Fruit fly (Drosophila melanogaster): ENCODE results near the gene CG13599.

CG13599 gene

DNA sequence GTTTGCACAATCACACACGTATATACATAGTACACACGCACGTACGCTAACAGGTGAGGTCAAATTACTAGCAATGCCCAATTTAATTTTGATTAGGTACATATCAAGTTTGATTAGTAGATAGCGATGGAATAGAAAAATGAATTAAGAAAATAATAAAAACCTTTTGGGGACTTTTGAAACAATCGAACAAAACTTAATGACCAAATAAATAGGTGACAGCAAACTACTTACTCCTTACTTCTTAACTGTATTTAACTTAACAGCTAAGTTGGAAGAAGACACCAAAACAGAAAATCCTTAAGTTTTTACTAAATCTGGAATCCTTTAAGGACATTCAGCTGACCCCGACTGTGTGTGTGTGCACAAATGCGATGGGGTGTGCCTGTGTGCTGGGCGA lies 29.4 kb upstream of the CG13599 start:
- TF ChIP-seq Drgx (GFP tag; IDR thresholded peaks at IDR 0.05) (0 out of 2 replicates have a peak, but pooled peaks have one; percentile 12), CG4360 (GFP tag; IDR thresholded peaks at IDR 0.05) (no peak)

DNA sequence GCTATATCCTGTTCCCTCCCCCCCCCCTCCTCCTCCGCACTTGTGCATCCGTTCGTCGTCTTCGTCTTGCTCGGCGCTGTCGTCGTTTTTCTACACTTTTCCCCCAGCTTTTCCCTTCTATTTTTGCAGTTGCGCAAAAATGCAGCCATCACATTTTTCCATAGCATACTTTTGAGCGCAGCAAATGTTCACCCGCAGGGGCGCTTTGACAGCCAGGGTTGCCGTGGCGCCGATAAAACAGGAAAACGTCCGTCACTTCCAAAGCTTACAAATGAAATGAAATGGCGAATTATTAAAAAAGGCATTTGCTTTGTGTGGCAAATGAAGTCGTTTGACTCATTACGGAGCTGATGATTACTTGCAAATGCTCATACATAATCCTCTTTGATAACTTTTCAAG lies 28.9 kb upstream of the CG13599 start:
- 0 out of 2 replicates have a peak, but pooled peaks have one; percentile 16 for TF ChIP-seq vvl (GFP tag; IDR thresholded peaks at IDR 0.05)
- no peak for TF ChIP-seq zfh1 (GFP tag; IDR thresholded peaks at IDR 0.05)
- no peak for TF ChIP-seq Myb (GFP tag; optimal IDR thresholded peaks at IDR 0.05)
- no peak for TF ChIP-seq CG9876 (GFP tag; optimal IDR thresholded peaks at IDR 0.05)
- no peak for TF ChIP-seq Atf-2 (GFP tag; optimal IDR thresholded peaks at IDR 0.05)
- no peak for TF ChIP-seq Bteb2 (GFP tag; optimal IDR thresholded peaks at IDR 0.05)
- no peak for TF ChIP-seq tgo (GFP tag; IDR thresholded peaks at IDR 0.05)
- no peak for TF ChIP-seq HLH54F (GFP tag; optimal IDR thresholded peaks at IDR 0.05)
- TF ChIP-seq CG1792 (GFP tag; optimal IDR thresholded peaks at IDR 0.05), result no peak
- peak; percentile 91 for TF ChIP-seq CG2116 (GFP tag; optimal IDR thresholded peaks at IDR 0.05)
- no peak for TF ChIP-seq shn (GFP tag; optimal IDR thresholded peaks at IDR 0.05)
- TF ChIP-seq CG9437 (GFP tag; optimal IDR thresholded peaks at IDR 0.05), result no peak
- no peak for TF ChIP-seq CG7786 (GFP tag; optimal IDR thresholded peaks at IDR 0.05)
- no peak for TF ChIP-seq z (GFP tag; IDR thresholded peaks at IDR 0.05)
- TF ChIP-seq CG14050 (GFP tag; IDR thresholded peaks at IDR 0.05), result no peak
- TF ChIP-seq Lpt (GFP tag; optimal IDR thresholded peaks at IDR 0.05), result no peak
- TF ChIP-seq stwl (tag; optimal IDR thresholded peaks at IDR 0.05), result peak; percentile 81
- TF ChIP-seq dmrt99B (tag; optimal IDR thresholded peaks at IDR 0.05), result no peak
- peak; percentile 34 for TF ChIP-seq Med (GFP tag)
- TF ChIP-seq CTCF (GFP tag; optimal IDR thresholded peaks at IDR 0.05), result peak; percentile 60

DNA sequence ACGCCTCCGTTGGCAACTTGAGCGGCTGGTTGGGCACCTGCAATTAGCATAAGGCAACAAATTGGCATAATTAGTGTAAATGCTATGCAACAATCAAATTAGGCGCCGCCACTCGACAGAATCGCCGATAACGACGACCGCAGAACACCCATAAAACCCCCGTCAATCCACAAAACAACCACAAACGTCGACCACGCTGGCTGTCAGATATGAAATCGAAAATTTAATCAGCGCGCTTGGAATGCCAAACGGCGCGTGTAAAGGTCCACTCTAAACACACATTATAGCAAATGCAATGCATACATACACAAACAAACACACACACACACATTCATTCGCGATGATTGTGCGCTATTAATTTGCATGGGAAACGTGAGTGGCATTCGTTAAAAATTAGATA lies 28.0 kb upstream of the CG13599 start:
- TF ChIP-seq Hr39 (optimal IDR thresholded peaks at IDR 0.05) (no peak), CG12769 (tag; optimal IDR thresholded peaks at IDR 0.05) (no peak), chinmo (GFP tag; IDR thresholded peaks at IDR 0.05; ENCODE audit: partially characterized antibody) (0 out of 4 replicates have a peak, but pooled peaks have one; percentile 68), CG7556 (GFP tag; optimal IDR thresholded peaks at IDR 0.05) (no peak), CG9437 (GFP tag; optimal IDR thresholded peaks at IDR 0.05) (no peak)

DNA sequence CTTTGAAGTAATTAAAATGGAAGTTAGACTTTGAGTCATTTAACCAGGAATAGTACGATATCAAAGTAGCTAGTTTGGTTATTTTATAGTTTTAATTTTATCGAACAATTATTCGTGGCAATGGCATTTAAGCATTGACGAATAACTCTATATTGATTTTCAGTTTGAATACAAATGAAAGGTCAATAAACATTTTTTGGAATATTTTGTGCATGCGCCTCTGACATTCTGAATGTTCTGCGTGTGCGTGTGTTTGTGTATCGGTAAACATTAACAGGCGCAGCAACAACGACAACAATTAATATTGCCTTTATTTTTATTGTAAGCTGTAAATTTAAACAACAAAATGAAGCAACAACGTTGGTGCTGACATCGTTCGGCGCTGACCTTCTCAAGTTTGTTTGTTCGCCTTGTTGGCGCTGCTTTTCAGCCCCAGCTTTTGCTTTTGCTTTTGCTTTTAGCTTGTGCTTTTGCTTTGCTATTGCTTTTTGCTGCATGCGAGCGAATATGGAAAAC lies 22.0 kb upstream of the CG13599 start:
- TF ChIP-seq bowl (GFP tag; IDR thresholded peaks at IDR 0.05) (no peak), CG6813 (GFP tag; optimal IDR thresholded peaks at IDR 0.05) (peak; percentile 67), luna (GFP tag; optimal IDR thresholded peaks at IDR 0.05) (no peak), zen (tag; optimal IDR thresholded peaks at IDR 0.05) (no peak), en (GFP tag; optimal IDR thresholded peaks at IDR 0.05) (no peak), crol (GFP tag; IDR thresholded peaks at IDR 0.05) (no peak), fd64A (GFP tag; optimal IDR thresholded peaks at IDR 0.05) (peak; percentile 64), CG8281 (tag; optimal IDR thresholded peaks at IDR 0.05) (peak; percentile 31), Max (GFP tag; optimal IDR thresholded peaks at IDR 0.05) (no peak), CG17328 (GFP tag; IDR thresholded peaks at IDR 0.05) (0 out of 2 replicates have a peak, but pooled peaks have one; percentile 25), BtbVII (GFP tag; optimal IDR thresholded peaks at IDR 0.05) (peak; percentile 70), ssp (GFP tag; IDR thresholded peaks at IDR 0.05) (no peak), CG1792 (GFP tag; optimal IDR thresholded peaks at IDR 0.05) (peak; percentile 27), oc (tag; optimal IDR thresholded peaks at IDR 0.05) (peak; percentile 25), fd3F (GFP tag; optimal IDR thresholded peaks at IDR 0.05) (peak; percentile 55), sens-2 (GFP tag; IDR thresholded peaks at IDR 0.05) (no peak), ttk (GFP tag; IDR thresholded peaks at IDR 0.05) (no peak), scrt (GFP tag; optimal IDR thresholded peaks at IDR 0.05) (peak; percentile 0), hkb (optimal IDR thresholded peaks at IDR 0.05) (no peak), hkb (GFP tag; IDR thresholded peaks at IDR 0.05) (peak; percentile 19; the same call in 1 of the 2 replicates), PHDP (tag; optimal IDR thresholded peaks at IDR 0.05) (peak; percentile 63), CG33213 (GFP tag; optimal IDR thresholded peaks at IDR 0.05) (peak; percentile 25), pros (GFP tag; optimal IDR thresholded peaks at IDR 0.05) (peak; percentile 13), nau (GFP tag; optimal IDR thresholded peaks at IDR 0.05) (peak; percentile 80)
